Worm (Caenorhabditis elegans): ENCODE measurements around the gene sri-32.

DNA sequence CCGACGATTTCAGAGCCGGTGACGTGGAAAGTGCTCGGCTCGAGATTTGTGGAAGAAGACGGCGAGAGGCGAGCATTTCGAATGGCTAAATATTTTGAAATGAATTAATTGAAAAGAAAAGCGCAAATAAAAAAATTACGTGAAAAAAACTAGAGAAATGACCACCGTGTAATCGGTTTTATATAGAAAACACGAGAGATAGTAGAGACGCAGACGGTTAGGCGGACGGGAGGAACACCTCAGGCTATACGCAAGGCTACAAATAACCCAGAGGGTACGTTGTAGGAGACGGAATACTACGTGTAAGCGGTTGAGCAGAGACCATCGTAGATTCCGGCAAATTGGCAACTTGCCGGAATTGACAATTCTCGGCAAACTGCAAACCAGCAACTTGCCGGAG lies 43.1 kb downstream of the sri-32 start, which contains the start of gene Y25C1A.13:
- TF ChIP-seq C04F5.9 (tag; optimal IDR thresholded peaks at IDR 0.05) (no peak), nhr-19 (GFP tag; conservative IDR thresholded peaks at IDR 0.05) (no peak), nhr-28 (tag; optimal IDR thresholded peaks at IDR 0.05) (no peak), ceh-82 (tag; optimal IDR thresholded peaks at IDR 0.05) (no peak), elt-3 (tag; optimal IDR thresholded peaks at IDR 0.05) (no peak), lin-15B (tag; optimal IDR thresholded peaks at IDR 0.05) (no peak), efl-1 (optimal IDR thresholded peaks at IDR 0.05) (no peak), efl-1 (GFP tag; optimal IDR thresholded peaks at IDR 0.05 in 1 of 2) (no peak), pqm-1 (tag; optimal IDR thresholded peaks at IDR 0.05) (no peak), ces-1 (GFP tag; optimal IDR thresholded peaks at IDR 0.05) (no peak), lsy-2 (tag; optimal IDR thresholded peaks at IDR 0.05) (no peak), xbp-1 (tag; optimal IDR thresholded peaks at IDR 0.05) (no peak), nhr-237 (tag; optimal IDR thresholded peaks at IDR 0.05) (no peak)

Data from whole organism, L1 larva.